Fruit fly (Drosophila melanogaster) whole organism, pupa: ENCODE data around the gene CG4666.

Experiments
- CG10348 ChIP-seq: fragments of 200-800 bp; sonication (Bioruptor generic); IDR thresholded peaks from 2 replicates; pipeline ENCODE4 v1.3.6; 2022; ENCODE audit warnings: missing biosample characterization, missing genetic modification characterization
- CG12605 ChIP-seq: fragments of 200-800 bp; sonication (Bioruptor generic); IDR thresholded peaks from 2 replicates; pipeline ENCODE4 v1.3.6; 2022; ENCODE audit warnings: missing biosample characterization, missing genetic modification characterization
- CG13204 ChIP-seq: fragments of 200-800 bp; sonication (Bioruptor generic); optimal IDR thresholded peaks from 2 replicates; lab custom pipeline; 2018; ENCODE audit warnings: missing biosample characterization, mild to moderate bottlenecking, missing genetic modification characterization, moderate library complexity
- CG14655 ChIP-seq: fragments of 200-800 bp; sonication (Bioruptor generic); optimal IDR thresholded peaks from 3 replicates; lab custom pipeline; 2017; ENCODE audit warnings: mild to moderate bottlenecking, missing biosample characterization, missing genetic modification reagents, missing genetic modification characterization
- CG15710 ChIP-seq: fragments of 200-800 bp; sonication (Bioruptor generic); optimal IDR thresholded peaks from 2 replicates; lab custom pipeline; 2018; ENCODE audit warnings: missing biosample characterization, mild to moderate bottlenecking, missing genetic modification characterization, moderate library complexity
- CG17806 ChIP-seq: fragments of 200-800 bp; sonication (Bioruptor generic); optimal IDR thresholded peaks from 2 replicates; lab custom pipeline; 2018; ENCODE audit warnings: missing biosample characterization, mild to moderate bottlenecking, missing genetic modification characterization, moderate library complexity
- CG32121 ChIP-seq: fragments of 200-800 bp; sonication (Bioruptor generic); IDR thresholded peaks from 2 replicates; pipeline ENCODE4 v1.3.6; 2022; ENCODE audit warnings: missing biosample characterization, missing genetic modification characterization
- CG34367 ChIP-seq: fragments of 200-800 bp; sonication (Bioruptor generic); optimal IDR thresholded peaks from 2 replicates; lab custom pipeline; 2018; ENCODE audit warnings: missing biosample characterization, mild to moderate bottlenecking, missing genetic modification characterization
- CG4496 ChIP-seq: fragments of 200-800 bp; sonication (Bioruptor generic); IDR thresholded peaks from 3 replicates; pipeline ENCODE4 v1.3.6; 2022; ENCODE audit warnings: missing biosample characterization, missing genetic modification characterization
- CG8159 ChIP-seq: fragments of 200-800 bp; sonication (Bioruptor generic); optimal IDR thresholded peaks from 3 replicates; lab custom pipeline; 2018; ENCODE audit warnings: missing biosample characterization, mild to moderate bottlenecking, missing genetic modification characterization, moderate library complexity
- CG8301 ChIP-seq: fragments of 200-800 bp; sonication (Bioruptor generic); optimal IDR thresholded peaks from 2 replicates; lab custom pipeline; 2018; ENCODE audit warnings: missing biosample characterization, mild to moderate bottlenecking, missing genetic modification characterization
- CG9948 ChIP-seq: fragments of 200-800 bp; sonication (Bioruptor generic); optimal IDR thresholded peaks from 2 replicates; lab custom pipeline; 2018; ENCODE audit warnings: missing biosample characterization, mild to moderate bottlenecking, missing genetic modification characterization, moderate library complexity
- D1 ChIP-seq: fragments of 200-800 bp; sonication (Bioruptor generic); optimal IDR thresholded peaks from 2 replicates; lab custom pipeline; 2018; ENCODE audit warnings: missing biosample characterization, mild to moderate bottlenecking, missing genetic modification characterization, moderate library complexity
- EcR ChIP-seq: fragments of 200-800 bp; sonication (Bioruptor generic); optimal IDR thresholded peaks from 3 replicates; lab custom pipeline; 2019; ENCODE audit warnings: missing biosample characterization, missing genetic modification characterization, mild to moderate bottlenecking, moderate library complexity, missing genetic modification reagents
- Ets98B ChIP-seq: fragments of 200-800 bp; sonication (Bioruptor generic); IDR thresholded peaks from 2 replicates; pipeline ENCODE4 v1.3.6; 2022; ENCODE audit warnings: missing biosample characterization, missing genetic modification characterization
- Pif1A ChIP-seq: fragments of 200-800 bp; sonication (Bioruptor generic); optimal IDR thresholded peaks from 3 replicates; lab custom pipeline; 2016; ENCODE audit warnings: missing biosample characterization, missing genetic modification characterization
- Pif1B ChIP-seq: fragments of 200-800 bp; sonication (Bioruptor generic); optimal IDR thresholded peaks from 3 replicates; lab custom pipeline; 2016; ENCODE audit warnings: missing biosample characterization, missing genetic modification characterization
- Snoo ChIP-seq: fragments of 200-800 bp; sonication (Bioruptor generic); optimal IDR thresholded peaks from 3 replicates; lab custom pipeline; 2017; ENCODE audit warnings: missing biosample characterization, mild to moderate bottlenecking, missing genetic modification characterization, inconsistent platforms
- fd96Ca ChIP-seq: fragments of 200-800 bp; sonication (Bioruptor generic); IDR thresholded peaks from 3 replicates; pipeline ENCODE4 v1.3.6; 2022; ENCODE audit warnings: missing biosample characterization, missing genetic modification characterization
- gl ChIP-seq: fragments of 200-800 bp; sonication (Bioruptor generic); optimal IDR thresholded peaks from 2 replicates; lab custom pipeline; 2018; ENCODE audit warnings: missing biosample characterization, mild to moderate bottlenecking, missing genetic modification characterization
- rn ChIP-seq: fragments of 200-800 bp; sonication (Bioruptor generic); IDR thresholded peaks from 2 replicates; pipeline ENCODE4 v1.3.6; 2022; ENCODE audit warnings: missing biosample characterization, missing genetic modification characterization

CG4666 gene

dm6 chrX:6075586-6075985, 2.0 kb downstream of the CG4666 start:
- no peak for TF ChIP-seq CG12605
- no peak for TF ChIP-seq Pif1A (GFP tag; lab: Kevin White, UChicago)
- no peak for TF ChIP-seq Ets98B (GFP tag; lab: Robert Waterston, UW)
- no peak for TF ChIP-seq Snoo (tag; lab: Kevin White, UChicago)
- no peak for TF ChIP-seq fd96Ca (GFP tag; lab: Robert Waterston, UW)
- TF ChIP-seq, all 21 proteins: peak for 0

- TF ChIP-seq fd96Ca (GFP tag; lab: Robert Waterston, UW) (peak; percentile 99), CG9948 (tag; lab: Kevin White, UChicago) (peak; percentile 95), EcR (GFP tag; lab: Kevin White, UChicago) (no peak), CG12605 (peak; percentile 99), CG17806 (tag; lab: Kevin White, UChicago) (peak; percentile 97), CG14655 (GFP tag; lab: Kevin White, UChicago) (peak; percentile 99), CG10348 (GFP tag; lab: Robert Waterston, UW) (peak; percentile 95), CG8159 (tag; lab: Kevin White, UChicago) (peak; percentile 96), CG15710 (tag; lab: Kevin White, UChicago) (peak; percentile 93), Snoo (tag; lab: Kevin White, UChicago) (peak; percentile 52), CG4496 (GFP tag; lab: Robert Waterston, UW) (peak; percentile 99), CG8301 (tag; lab: Kevin White, UChicago) (peak; percentile 99), CG13204 (GFP tag; lab: Kevin White, UChicago) (peak; percentile 86), CG32121 (GFP tag; lab: Robert Waterston, UW) (peak; percentile 99), CG34367 (tag; lab: Kevin White, UChicago) (peak; percentile 93), D1 (tag; lab: Kevin White, UChicago) (peak; percentile 54), rn (GFP tag; lab: Robert Waterston, UW) (peak; percentile 99), Pif1A (GFP tag; lab: Kevin White, UChicago) (peak; percentile 90), Ets98B (GFP tag; lab: Robert Waterston, UW) (peak; percentile 99), gl (tag; lab: Kevin White, UChicago) (peak; percentile 89), Pif1B (GFP tag; lab: Kevin White, UChicago) (peak; percentile 90)
These were observed 2.7 kb downstream of the CG4666 start, which contains the start of gene Tsp5D for dm6 chrX:6074845-6075244. Gene Tsp5D (minus strand): TSS chrX:6074857.

dm6 chrX:6068714-6069113, 8.9 kb downstream of the CG4666 start:
- TF ChIP-seq CG34367 (tag; lab: Kevin White, UChicago) (no peak), CG13204 (GFP tag; lab: Kevin White, UChicago) (no peak), CG14655 (GFP tag; lab: Kevin White, UChicago) (no peak), fd96Ca (GFP tag; lab: Robert Waterston, UW) (no peak), EcR (GFP tag; lab: Kevin White, UChicago) (no peak), Pif1A (GFP tag; lab: Kevin White, UChicago) (no peak), CG8159 (tag; lab: Kevin White, UChicago) (no peak), CG8301 (tag; lab: Kevin White, UChicago) (no peak), CG17806 (tag; lab: Kevin White, UChicago) (no peak), CG12605 (no peak), Snoo (tag; lab: Kevin White, UChicago) (no peak), Pif1B (GFP tag; lab: Kevin White, UChicago) (no peak), Ets98B (GFP tag; lab: Robert Waterston, UW) (no peak), CG32121 (GFP tag; lab: Robert Waterston, UW) (no peak), gl (tag; lab: Kevin White, UChicago) (no peak), rn (GFP tag; lab: Robert Waterston, UW) (no peak)

DNA sequence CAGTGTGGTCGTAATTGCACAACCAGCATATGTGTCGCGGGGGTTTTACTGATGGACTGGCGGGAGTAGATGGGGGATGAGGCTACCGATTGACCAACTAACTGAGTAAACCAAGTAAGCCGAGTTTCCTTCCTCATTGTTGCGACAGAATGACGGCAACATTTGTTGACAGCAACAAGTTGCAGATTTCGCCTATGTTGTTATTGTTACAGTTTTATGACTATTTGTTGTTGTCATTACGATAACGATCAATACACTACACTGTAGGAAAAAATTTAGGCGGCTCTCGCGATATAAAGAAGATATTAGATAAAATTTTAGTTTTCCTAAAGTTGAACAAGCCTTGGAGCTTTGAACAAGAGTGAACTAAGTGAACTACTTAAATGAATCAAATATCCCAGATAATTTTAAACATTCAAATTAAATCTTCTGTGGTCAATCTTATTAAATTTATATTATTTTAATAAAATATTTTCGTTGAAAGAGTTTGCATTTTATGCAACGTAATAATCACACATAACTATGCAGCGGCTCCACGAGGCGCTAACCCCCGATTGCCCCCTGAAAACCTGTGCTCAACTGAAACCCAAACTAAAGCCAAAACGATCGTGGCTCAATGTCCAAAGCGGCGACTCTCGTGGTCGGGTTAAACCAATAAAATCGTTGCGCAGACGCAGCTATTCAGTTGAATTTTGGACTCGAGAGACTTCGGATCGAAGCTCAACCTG, 10.1 kb downstream of the CG4666 start, which contains the start of gene CG5928:
Gene CG5928, plus strand, starts transcription at position 678 of the 728 bp plus-strand sequence.
- TF ChIP-seq CG10348 (GFP tag; lab: Robert Waterston, UW) (no peak), CG9948 (tag; lab: Kevin White, UChicago) (no peak), CG32121 (GFP tag; lab: Robert Waterston, UW) (0 out of 2 replicates have a peak, but pooled peaks have one; percentile 7), CG13204 (GFP tag; lab: Kevin White, UChicago) (no peak), gl (tag; lab: Kevin White, UChicago) (no peak)

DNA sequence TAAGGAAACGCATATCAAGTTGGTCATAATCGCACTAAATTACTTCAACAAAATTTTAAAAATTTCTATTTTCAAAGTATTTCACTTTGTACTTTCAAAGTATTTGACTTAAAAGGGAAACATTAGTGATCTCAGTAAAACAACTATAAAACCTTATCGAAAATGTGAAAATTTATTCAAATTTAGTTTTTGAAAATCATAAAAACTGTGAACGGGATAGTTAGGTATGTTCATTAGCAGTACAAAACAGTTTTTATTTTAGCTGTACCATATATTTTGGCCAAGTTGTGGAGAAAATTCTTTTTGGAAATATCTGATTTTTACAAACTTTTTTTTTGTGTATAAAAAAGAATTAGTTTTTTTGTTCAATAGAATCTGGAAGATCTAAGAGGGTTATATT, 11.3 kb downstream of the CG4666 start, which contains the start of gene CG43115:
Gene CG43115, minus strand, starts transcription at position 101 of the 400 bp plus-strand sequence.
- TF ChIP-seq fd96Ca (GFP tag; lab: Robert Waterston, UW) = no peak
- no peak for TF ChIP-seq CG8301 (tag; lab: Kevin White, UChicago)
- no peak for TF ChIP-seq CG4496 (GFP tag; lab: Robert Waterston, UW)
- no peak for TF ChIP-seq Ets98B (GFP tag; lab: Robert Waterston, UW)

DNA sequence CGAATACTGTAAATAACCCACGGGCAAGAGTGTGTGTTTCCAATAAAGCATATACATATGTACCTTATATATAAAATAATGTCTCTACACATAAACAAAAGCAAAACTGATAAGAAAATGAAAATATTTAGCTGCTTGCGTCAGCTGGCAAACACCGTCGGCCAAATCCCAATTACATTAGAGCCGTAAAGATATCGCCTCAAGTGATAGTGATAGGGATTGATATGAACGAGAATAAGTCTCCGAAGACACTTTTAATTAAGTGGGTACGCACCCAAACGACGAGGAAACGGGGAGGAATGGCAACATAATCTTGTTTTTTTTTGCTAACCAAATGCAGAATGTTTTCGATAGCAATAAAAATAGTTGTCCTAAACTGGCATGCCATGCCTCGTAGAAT, 13.1 kb downstream of the CG4666 start:
- TF ChIP-seq CG14655 (GFP tag; lab: Kevin White, UChicago) (no peak), CG10348 (GFP tag; lab: Robert Waterston, UW) (no peak), CG8301 (tag; lab: Kevin White, UChicago) (no peak), Pif1A (GFP tag; lab: Kevin White, UChicago) (no peak), D1 (tag; lab: Kevin White, UChicago) (no peak), CG12605 (no peak), Ets98B (GFP tag; lab: Robert Waterston, UW) (no peak), fd96Ca (GFP tag; lab: Robert Waterston, UW) (no peak), CG34367 (tag; lab: Kevin White, UChicago) (no peak), gl (tag; lab: Kevin White, UChicago) (no peak), CG4496 (GFP tag; lab: Robert Waterston, UW) (no peak), CG32121 (GFP tag; lab: Robert Waterston, UW) (no peak), Snoo (tag; lab: Kevin White, UChicago) (no peak), CG15710 (tag; lab: Kevin White, UChicago) (no peak), EcR (GFP tag; lab: Kevin White, UChicago) (no peak), CG17806 (tag; lab: Kevin White, UChicago) (no peak), CG9948 (tag; lab: Kevin White, UChicago) (no peak), Pif1B (GFP tag; lab: Kevin White, UChicago) (no peak), CG13204 (GFP tag; lab: Kevin White, UChicago) (no peak), CG8159 (tag; lab: Kevin White, UChicago) (no peak)
